Fruit fly (Drosophila melanogaster) whole organism, embryonic: ENCODE results near the gene Sec13.

Source experiments
- Antp ChIP-seq: fragments of 200-800 bp; sonication (Bioruptor generic); optimal IDR thresholded peaks from 3 replicates; lab custom pipeline; 2016; ENCODE audit warnings: missing biosample characterization, missing genetic modification characterization
- CG10543 ChIP-seq: fragments of 200-800 bp; sonication (Bioruptor generic); optimal IDR thresholded peaks from 3 replicates; lab custom pipeline; 2017; ENCODE audit warnings: missing biosample characterization, mild to moderate bottlenecking, missing genetic modification characterization, moderate library complexity
- CG11695 ChIP-seq: fragments of 200-800 bp; sonication (Bioruptor generic); IDR thresholded peaks from 3 replicates; pipeline ENCODE4 v1.3.6; 2022; ENCODE audit warnings: missing biosample characterization, missing genetic modification characterization
- CG11723 ChIP-seq: fragments of 200-800 bp; sonication (Bioruptor generic); optimal IDR thresholded peaks from 2 replicates; lab custom pipeline; 2017; ENCODE audit warnings: missing biosample characterization, mild to moderate bottlenecking, missing genetic modification characterization
- CG12769 ChIP-seq: fragments of 200-800 bp; sonication (Bioruptor generic); optimal IDR thresholded peaks from 2 replicates; lab custom pipeline; 2019; ENCODE audit warnings: missing biosample characterization, mild to moderate bottlenecking, missing genetic modification characterization, moderate library complexity
- CG14965 ChIP-seq: fragments of 200-800 bp; sonication (Bioruptor generic); optimal IDR thresholded peaks from 2 replicates; lab custom pipeline; 2016; ENCODE audit warnings: missing biosample characterization, missing genetic modification characterization, borderline replicate concordance
- CG15011 ChIP-seq: fragments of 200-800 bp; sonication (Bioruptor generic); optimal IDR thresholded peaks from 3 replicates; lab custom pipeline; 2018; ENCODE audit warnings: missing biosample characterization, mild to moderate bottlenecking, missing genetic modification characterization
- CG15601 ChIP-seq: fragments of 200-800 bp; sonication (Bioruptor generic); optimal IDR thresholded peaks from 3 replicates; lab custom pipeline; 2019; ENCODE audit warnings: missing biosample characterization, mild to moderate bottlenecking, missing genetic modification characterization, moderate library complexity
- CG16815 ChIP-seq: fragments of 200-800 bp; sonication (Bioruptor generic); optimal IDR thresholded peaks from 3 replicates; lab custom pipeline; 2017; ENCODE audit warnings: missing biosample characterization, mild to moderate bottlenecking, missing genetic modification characterization
- CG17328 ChIP-seq: fragments of 200-800 bp; sonication (Bioruptor generic); IDR thresholded peaks from 2 replicates; pipeline ENCODE4 v1.3.6; 2022; ENCODE audit warnings: missing biosample characterization, missing genetic modification characterization
- CG17912 ChIP-seq: fragments of 200-800 bp; sonication (Bioruptor generic); optimal IDR thresholded peaks from 2 replicates; lab custom pipeline; 2018; ENCODE audit warnings: missing biosample characterization, mild to moderate bottlenecking, missing genetic modification characterization
- CG2889 ChIP-seq: fragments of 200-800 bp; sonication (Bioruptor generic); IDR thresholded peaks from 3 replicates; pipeline ENCODE4 v1.3.6; 2022; ENCODE audit warnings: missing biosample characterization, missing genetic modification characterization
- CG3163 ChIP-seq: fragments of 200-800 bp; sonication (Bioruptor generic); optimal IDR thresholded peaks from 3 replicates; lab custom pipeline; 2016; ENCODE audit warnings: missing biosample characterization, missing genetic modification characterization
- CG3281 ChIP-seq: fragments of 200-800 bp; sonication (Bioruptor generic); optimal IDR thresholded peaks from 3 replicates; lab custom pipeline; 2017; ENCODE audit warnings: missing biosample characterization, mild to moderate bottlenecking, missing genetic modification characterization
- CG34422 ChIP-seq: fragments of 200-800 bp; sonication (Bioruptor generic); IDR thresholded peaks from 3 replicates; pipeline ENCODE4 v1.3.6; 2022; ENCODE audit warnings: missing biosample characterization, missing genetic modification characterization
- CG3838 ChIP-seq: fragments of 200-800 bp; sonication (Bioruptor generic); optimal IDR thresholded peaks from 3 replicates; lab custom pipeline; 2016; ENCODE audit warnings: missing biosample characterization, missing genetic modification characterization
- CG4282 ChIP-seq: fragments of 200-800 bp; sonication (Bioruptor generic); optimal IDR thresholded peaks from 2 replicates; lab custom pipeline; 2016; ENCODE audit warnings: missing biosample characterization, missing genetic modification characterization
- CG4328 ChIP-seq: fragments of 200-800 bp; sonication (Bioruptor generic); optimal IDR thresholded peaks from 3 replicates; lab custom pipeline; 2017; ENCODE audit warnings: missing biosample characterization, missing genetic modification reagents, missing genetic modification characterization
- CG4404 ChIP-seq: fragments of 200-800 bp; sonication (Bioruptor generic); IDR thresholded peaks from 2 replicates; pipeline ENCODE4 v1.3.6; 2022; ENCODE audit warnings: missing biosample characterization, missing genetic modification characterization
- CG4730 ChIP-seq: fragments of 200-800 bp; sonication (Bioruptor generic); IDR thresholded peaks from 2 replicates; pipeline ENCODE4 v1.3.6; 2022; ENCODE audit warnings: missing biosample characterization, missing genetic modification characterization
- CG4854 ChIP-seq: fragments of 200-800 bp; sonication (Bioruptor generic); optimal IDR thresholded peaks from 2 replicates; lab custom pipeline; 2016; ENCODE audit warnings: missing biosample characterization, missing genetic modification characterization, inconsistent platforms
- CG6689 ChIP-seq: fragments of 200-800 bp; sonication (Bioruptor generic); IDR thresholded peaks from 2 replicates; pipeline ENCODE4 v1.3.6; 2022; ENCODE audit warnings: missing biosample characterization, missing genetic modification characterization
- CG6765 ChIP-seq: fragments of 200-800 bp; sonication (Bioruptor generic); optimal IDR thresholded peaks from 3 replicates; lab custom pipeline; 2017; ENCODE audit warnings: missing biosample characterization, mild to moderate bottlenecking, missing genetic modification characterization
- CG7357 ChIP-seq: fragments of 200-800 bp; sonication (Bioruptor generic); IDR thresholded peaks from 3 replicates; pipeline ENCODE4 v1.3.6; 2022; ENCODE audit warnings: missing biosample characterization, missing genetic modification characterization
- Camta ChIP-seq: fragments of 200-800 bp; sonication (Bioruptor generic); optimal IDR thresholded peaks from 2 replicates; lab custom pipeline; 2016; ENCODE audit warnings: missing biosample characterization, missing genetic modification characterization
- Elba2 ChIP-seq: fragments of 200-800 bp; sonication (Bioruptor generic); optimal IDR thresholded peaks from 3 replicates; lab custom pipeline; 2016; ENCODE audit warnings: missing biosample characterization, missing genetic modification characterization
- Ets97D ChIP-seq: fragments of 200-800 bp; sonication (Bioruptor generic); optimal IDR thresholded peaks from 3 replicates; lab custom pipeline; 2016; ENCODE audit warnings: missing biosample characterization, missing genetic modification characterization
- HLH4C ChIP-seq: fragments of 200-800 bp; sonication (Bioruptor generic); IDR thresholded peaks from 3 replicates; pipeline ENCODE4 v1.3.6; 2022; ENCODE audit warnings: missing biosample characterization, missing genetic modification characterization; ENCODE audit not compliant: partially characterized antibody
- Hmx ChIP-seq: fragments of 200-800 bp; sonication (Bioruptor generic); optimal IDR thresholded peaks from 2 replicates; lab custom pipeline; 2016; ENCODE audit warnings: missing biosample characterization, missing genetic modification characterization
- MESR4 ChIP-seq: fragments of 200-800 bp; sonication (Bioruptor generic); optimal IDR thresholded peaks from 2 replicates; lab custom pipeline; 2018; ENCODE audit warnings: missing biosample characterization, mild to moderate bottlenecking, missing genetic modification characterization, moderate library complexity
- Pdp1 ChIP-seq, 2 experiments: fragments of 200-800 bp; sonication (Bioruptor generic); optimal IDR thresholded peaks; 3 replicates each; lab custom pipeline; 2016; ENCODE audit warnings: missing biosample characterization in 2 of 2, missing genetic modification characterization in 2 of 2, mild to moderate bottlenecking in 1 of 2, moderate library complexity in 1 of 2
- Ptx1 ChIP-seq: fragments of 200-800 bp; sonication (Bioruptor generic); IDR thresholded peaks from 2 replicates; pipeline ENCODE4 v1.3.6; 2022; ENCODE audit warnings: missing biosample characterization, missing genetic modification characterization
- Usf ChIP-seq: fragments of 200-800 bp; sonication (Bioruptor generic); optimal IDR thresholded peaks from 2 replicates; lab custom pipeline; 2017; ENCODE audit warnings: missing genotype, missing biosample characterization, missing genetic modification characterization
- ab ChIP-seq: fragments of 200-800 bp; sonication (Bioruptor generic); optimal IDR thresholded peaks from 2 replicates; lab custom pipeline; 2016; ENCODE audit warnings: missing biosample characterization, missing genetic modification characterization
- ap ChIP-seq: fragments of 200-800 bp; sonication (Bioruptor generic); IDR thresholded peaks from 2 replicates; pipeline ENCODE4 v1.3.6; 2022; ENCODE audit warnings: missing biosample characterization, missing genetic modification characterization
- bab2 ChIP-seq: fragments of 200-800 bp; sonication (Bioruptor generic); optimal IDR thresholded peaks from 2 replicates; lab custom pipeline; 2016; ENCODE audit warnings: missing biosample characterization, missing genetic modification characterization
- btn ChIP-seq: fragments of 200-800 bp; sonication (Bioruptor generic); optimal IDR thresholded peaks from 2 replicates; lab custom pipeline; 2016; ENCODE audit warnings: missing biosample characterization, missing genetic modification characterization
- da ChIP-seq: fragments of 200-800 bp; sonication (Bioruptor generic); optimal IDR thresholded peaks from 2 replicates; lab custom pipeline; 2016; ENCODE audit warnings: missing biosample characterization, missing genetic modification characterization
- dimm ChIP-seq: fragments of 200-800 bp; sonication (Bioruptor generic); IDR thresholded peaks from 2 replicates; pipeline ENCODE4 v1.3.6; 2022; ENCODE audit warnings: missing biosample characterization, missing genetic modification characterization
- dpn ChIP-seq, 2 experiments: fragments of 200-800 bp; sonication (Bioruptor generic); optimal IDR thresholded peaks; 3 replicates each; lab custom pipeline; 2016; ENCODE audit warnings: missing biosample characterization in 2 of 2, missing genetic modification characterization in 2 of 2
- fd3F ChIP-seq: fragments of 200-800 bp; sonication (Bioruptor generic); optimal IDR thresholded peaks from 2 replicates; lab custom pipeline; 2018; ENCODE audit warnings: missing biosample characterization, mild to moderate bottlenecking, missing genetic modification characterization, moderate library complexity
- gfzf ChIP-seq: fragments of 200-800 bp; sonication (Bioruptor generic); optimal IDR thresholded peaks from 2 replicates; lab custom pipeline; 2016; ENCODE audit warnings: missing biosample characterization, mild to moderate bottlenecking, missing genetic modification characterization, moderate library complexity
- grau ChIP-seq: fragments of 200-800 bp; optimal IDR thresholded peaks from 3 replicates; lab custom pipeline; 2019; ENCODE audit warnings: missing biosample characterization, mild to moderate bottlenecking, missing genetic modification characterization, moderate library complexity
- h ChIP-seq: fragments of >200 bp; optimal IDR thresholded peaks from 2 replicates; lab custom pipeline; 2017
- jigr1 ChIP-seq: fragments of 200-800 bp; sonication (Bioruptor generic); IDR thresholded peaks from 3 replicates; pipeline ENCODE4 v1.3.6; 2022; ENCODE audit warnings: missing biosample characterization, missing genetic modification characterization
- mam ChIP-seq: fragments of 200-800 bp; sonication (Bioruptor generic); optimal IDR thresholded peaks from 3 replicates; lab custom pipeline; 2016; ENCODE audit warnings: missing biosample characterization, missing genetic modification characterization
- nerfin-2 ChIP-seq: fragments of 200-800 bp; sonication (Bioruptor generic); IDR thresholded peaks from 2 replicates; pipeline ENCODE4 v1.3.6; 2022; ENCODE audit warnings: missing biosample characterization, missing genetic modification characterization; ENCODE audit not compliant: partially characterized antibody
- org-1 ChIP-seq: fragments of 200-800 bp; sonication (Bioruptor generic); optimal IDR thresholded peaks from 2 replicates; lab custom pipeline; 2017; ENCODE audit warnings: missing biosample characterization, missing genetic modification characterization
- tll ChIP-seq, 2 experiments: fragments of 200-800 bp in 1 of 2; fragments of >200 bp in 1 of 2; sonication (Bioruptor generic) in 1 of 2; optimal IDR thresholded peaks; 2 replicates each; lab custom pipeline; 2017 to 2019; ENCODE audit warnings: missing biosample characterization in 2 of 2, missing genetic modification characterization in 2 of 2, mild to moderate bottlenecking in 1 of 2, moderate library complexity in 1 of 2
- tna ChIP-seq: fragments of 200-800 bp; sonication (Bioruptor generic); IDR thresholded peaks from 2 replicates; pipeline ENCODE4 v1.3.6; 2022; ENCODE audit warnings: missing biosample characterization, missing genetic modification characterization; ENCODE audit not compliant: partially characterized antibody
- tup ChIP-seq: fragments of 200-800 bp; sonication (Bioruptor generic); optimal IDR thresholded peaks from 2 replicates; lab custom pipeline; 2016; ENCODE audit warnings: missing biosample characterization, mild to moderate bottlenecking, missing genetic modification characterization, moderate library complexity
- wor ChIP-seq: fragments of 200-800 bp; sonication (Bioruptor generic); IDR thresholded peaks from 2 replicates; pipeline ENCODE4 v1.3.6; 2022; ENCODE audit warnings: missing biosample characterization, missing genetic modification characterization

The Sec13 gene

DNA sequence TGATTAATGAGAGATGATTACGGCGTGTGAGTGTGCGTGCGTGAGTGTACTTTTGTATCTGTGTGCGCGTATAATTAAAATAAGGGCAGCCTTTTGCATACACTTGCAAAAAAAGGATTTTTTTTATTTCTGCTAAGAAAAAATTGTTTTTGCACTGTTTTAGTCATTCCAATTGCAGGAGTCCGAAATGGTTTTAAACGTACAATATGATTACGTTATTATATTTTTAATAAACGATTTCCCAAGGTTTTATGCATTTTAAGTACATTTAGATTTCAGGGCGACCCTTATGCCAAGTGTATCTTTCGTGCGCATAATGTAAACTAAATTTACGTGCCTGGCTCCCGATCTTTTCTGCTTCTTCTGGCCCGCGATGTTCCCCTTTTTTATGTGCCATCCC lies 21.2 kb upstream of the Sec13 start (continued):
- TF ChIP-seq CG3838 (GFP tag; lab: Kevin White, UChicago) (no peak), CG4282 (no peak), grau (tag; lab: Kevin White, UChicago) (peak; percentile 60), CG3281 (GFP tag; lab: Kevin White, UChicago) (peak; percentile 77), tll (GFP tag; optimal IDR thresholded peaks at IDR 0.05; lab: Kevin White, UChicago) (no peak), CG6689 (peak; percentile 32), HLH4C (no peak), CG16815 (GFP tag; lab: Kevin White, UChicago) (peak; percentile 21), CG4730 (GFP tag; lab: Robert Waterston, UW) (peak; percentile 35; the same call in 1 of the 2 replicates), wor (GFP tag; lab: Robert Waterston, UW) (no peak), Pdp1 (GFP tag; optimal IDR thresholded peaks at IDR 0.05; lab: Kevin White, UChicago) (peak; percentile 18 to 43), CG4404 (GFP tag; lab: Robert Waterston, UW) (no peak; the same call in 1 of the 2 replicates), CG4854 (GFP tag; lab: Kevin White, UChicago) (no peak), org-1 (GFP tag; lab: Kevin White, UChicago) (no peak), CG4328 (GFP tag; lab: Kevin White, UChicago) (no peak), CG15601 (tag; lab: Kevin White, UChicago) (no peak), CG17912 (GFP tag; lab: Kevin White, UChicago) (no peak), ap (0 out of 2 replicates have a peak, but pooled peaks have one; percentile 25), gfzf (GFP tag; lab: Kevin White, UChicago) (no peak), CG6765 (GFP tag; lab: Kevin White, UChicago) (peak; percentile 20), fd3F (no peak), da (no peak), Usf (GFP tag; lab: Kevin White, UChicago) (no peak), tup (no peak), CG34422 (GFP tag; lab: Robert Waterston, UW) (no peak), CG7357 (GFP tag; lab: Robert Waterston, UW) (no peak), nerfin-2 (no peak), Antp (GFP tag; lab: Kevin White, UChicago) (no peak), CG3163 (no peak), CG17328 (GFP tag; lab: Robert Waterston, UW) (no peak), CG2889 (GFP tag; lab: Robert Waterston, UW) (peak; percentile 29; the same call in 1 of the 3 replicates), Ets97D (GFP tag; lab: Kevin White, UChicago) (no peak), dimm (no peak), MESR4 (no peak), Hmx (GFP tag; lab: Kevin White, UChicago) (no peak), Ptx1 (GFP tag; lab: Robert Waterston, UW) (peak; percentile 48), CG14965 (GFP tag; lab: Kevin White, UChicago) (no peak), Elba2 (GFP tag; lab: Kevin White, UChicago) (no peak), h (lab: Kevin White, UChicago) (no peak), ab (GFP tag; lab: Kevin White, UChicago) (no peak), bab2 (GFP tag; lab: Kevin White, UChicago) (peak; percentile 38), jigr1 (GFP tag; lab: Robert Waterston, UW) (no peak), btn (GFP tag; lab: Kevin White, UChicago) (no peak), CG15011 (peak; percentile 10), tna (GFP tag; lab: Robert Waterston, UW) (no peak), Camta (GFP tag; lab: Kevin White, UChicago) (no peak), dpn (GFP tag; optimal IDR thresholded peaks at IDR 0.05; lab: Kevin White, UChicago) (peak; percentile 14 to 44), CG11723 (no peak), CG11695 (GFP tag; lab: Robert Waterston, UW) (peak; percentile 67), mam (GFP tag; lab: Kevin White, UChicago) (peak; percentile 51), CG12769 (no peak), CG10543 (GFP tag; lab: Kevin White, UChicago) (no peak)
